Fruit fly (Drosophila melanogaster): ENCODE data around the gene CG14219.

- no peak for TF ChIP-seq Myc (optimal IDR thresholded peaks at IDR 0.05)
- TF ChIP-seq insv (optimal IDR thresholded peaks at IDR 0.05), result no peak
- no peak for TF ChIP-seq psq (optimal IDR thresholded peaks at IDR 0.05)
- no peak for TF ChIP-seq Sin3A (optimal IDR thresholded peaks at IDR 0.05)
- no peak for TF ChIP-seq h (optimal IDR thresholded peaks at IDR 0.05)
These were observed 6.7 kb downstream of the CG14219 start, which contains the start of gene CG14204 for dm6 chrX:19583317-19583716.
